Worm (Caenorhabditis elegans): ENCODE measurements around the gene F36D4.1.
"Not testable (repeated sequence)": the region's sequence is repeated elsewhere in the genome, so short reads cannot be mapped to it uniquely, and the experiment has no call there.

F36D4.1 gene

DNA sequence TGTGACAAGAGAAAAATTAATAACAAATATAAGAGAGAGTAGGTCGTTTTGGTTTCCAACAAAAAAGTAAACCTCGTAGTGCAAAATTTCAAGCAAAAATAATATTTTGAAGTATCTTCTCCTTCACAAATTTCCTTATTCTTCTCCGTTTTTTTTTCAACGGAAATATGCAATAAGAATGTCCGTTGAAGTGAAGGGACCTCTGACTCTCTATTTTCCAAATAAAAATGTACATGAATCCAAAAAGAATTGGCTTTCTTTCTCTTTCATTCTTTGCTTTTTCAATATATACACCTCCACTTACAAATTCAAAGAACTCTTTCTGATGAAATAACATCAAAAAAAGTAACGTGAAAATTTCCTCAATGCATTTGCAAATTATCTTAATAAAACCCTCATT lies at the start of gene F36D4.1:
Gene F36D4.1, plus strand, starts transcription at position 301 of the 400 bp plus-strand sequence.
- TF ChIP-seq him-1 (tag; optimal IDR thresholded peaks at IDR 0.05) (no peak), dao-5 (tag; optimal IDR thresholded peaks at IDR 0.05) (no peak), W03F9.2 (tag; optimal IDR thresholded peaks at IDR 0.05) (no peak)

- TF ChIP-seq W03F9.2 (tag; optimal IDR thresholded peaks at IDR 0.05) (no peak), dao-5 (tag; optimal IDR thresholded peaks at IDR 0.05) (no peak), him-1 (tag; optimal IDR thresholded peaks at IDR 0.05) (no peak)
Observed at ce11 chrV:9370986-9371385, 45.7 kb upstream of the F36D4.1 start, which contains the start of gene E02C12.6. Gene E02C12.6 (minus strand): TSS chrV:9371086.

ce11 chrV:9373473-9373872 lies 43.3 kb upstream of the F36D4.1 start, which contains the start of gene E02C12.8:
Gene E02C12.8 (minus strand): TSS chrV:9373613.
- TF ChIP-seq dao-5 (tag; optimal IDR thresholded peaks at IDR 0.05) (no peak), W03F9.2 (tag; optimal IDR thresholded peaks at IDR 0.05) (no peak), him-1 (tag; optimal IDR thresholded peaks at IDR 0.05) (no peak)

DNA sequence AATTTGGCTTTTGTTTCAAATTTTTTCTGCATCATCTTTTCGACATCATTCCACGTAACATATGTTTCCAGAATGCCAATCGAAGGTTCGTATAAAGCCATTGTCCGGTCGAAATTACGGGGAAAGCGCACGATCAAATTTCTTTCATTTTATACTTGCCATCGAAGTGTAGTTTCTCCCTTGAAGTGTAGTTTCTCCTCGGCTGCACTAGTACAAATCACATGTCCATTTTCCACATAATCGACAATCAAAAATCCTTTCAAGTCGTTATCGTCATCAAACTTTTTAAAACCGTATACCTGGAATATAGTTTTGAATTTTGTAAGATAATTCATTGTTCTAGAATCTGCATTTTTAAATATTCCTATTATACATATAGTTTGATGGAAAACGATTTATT lies 41.3 kb upstream of the F36D4.1 start, which contains the start of gene E02C12.9:
Gene E02C12.9, minus strand, starts transcription at position 101 of the 400 bp plus-strand sequence.
- no peak for TF ChIP-seq him-1 (tag; optimal IDR thresholded peaks at IDR 0.05)
- no peak for TF ChIP-seq W03F9.2 (tag; optimal IDR thresholded peaks at IDR 0.05)
- TF ChIP-seq dao-5 (tag; optimal IDR thresholded peaks at IDR 0.05): no peak

DNA sequence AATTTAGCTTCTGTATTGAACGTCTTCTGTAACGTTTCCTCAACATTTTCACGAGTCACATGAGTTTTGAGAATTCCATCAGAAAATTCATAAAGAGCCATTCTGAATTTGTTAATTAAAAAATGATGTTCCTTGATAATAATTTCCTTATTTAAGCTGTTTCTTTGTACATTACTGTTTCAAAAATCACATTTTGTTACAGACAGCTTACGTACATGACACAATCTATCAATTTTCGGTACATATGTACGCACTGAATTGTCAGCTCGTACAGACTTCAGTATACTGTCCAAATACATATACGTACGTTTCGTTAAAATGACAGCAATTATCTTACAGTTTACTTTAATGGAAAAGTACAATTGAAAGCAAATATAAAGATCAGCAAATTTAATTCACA lies 40.3 kb upstream of the F36D4.1 start, which contains the start of gene E02C12.19:
Gene E02C12.19, minus strand, starts transcription at position 101 of the 400 bp plus-strand sequence.
- no peak for TF ChIP-seq W03F9.2 (tag; optimal IDR thresholded peaks at IDR 0.05)
- no peak for TF ChIP-seq dao-5 (tag; optimal IDR thresholded peaks at IDR 0.05)
- no peak for TF ChIP-seq him-1 (tag; optimal IDR thresholded peaks at IDR 0.05)

ce11 chrV:9378335-9378734 lies 38.4 kb upstream of the F36D4.1 start, which contains the start of gene E02C12.10:
Gene E02C12.10 (minus strand): TSS chrV:9378409.
- TF ChIP-seq him-1 (tag; optimal IDR thresholded peaks at IDR 0.05): no peak
- no peak for TF ChIP-seq dao-5 (tag; optimal IDR thresholded peaks at IDR 0.05)
- TF ChIP-seq W03F9.2 (tag; optimal IDR thresholded peaks at IDR 0.05): no peak

DNA sequence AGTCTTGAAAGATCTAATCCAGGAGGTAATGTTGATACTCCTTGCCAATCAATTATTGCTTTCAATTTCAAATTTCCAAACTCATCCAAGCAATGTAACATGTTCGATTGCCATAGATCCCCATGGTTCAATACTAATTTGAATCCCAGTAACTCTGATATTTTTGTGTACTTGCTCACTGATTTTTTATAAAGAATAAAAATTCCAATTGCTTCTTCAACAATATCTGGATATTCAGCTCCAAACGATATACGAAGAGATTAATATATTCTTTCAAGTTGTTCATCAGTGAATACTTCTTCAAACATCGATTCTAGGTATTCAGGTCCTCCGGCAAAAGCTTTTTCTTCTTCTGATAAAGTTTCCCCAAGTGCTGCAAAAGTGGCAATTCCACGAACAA lies 36.9 kb upstream of the F36D4.1 start, which contains the start of gene E02C12.11:
Gene E02C12.11, minus strand, starts transcription at position 101 of the 400 bp plus-strand sequence.
- TF ChIP-seq dao-5, W03F9.2, him-1 (tag; optimal IDR thresholded peaks at IDR 0.05): not testable (repeated sequence)

DNA sequence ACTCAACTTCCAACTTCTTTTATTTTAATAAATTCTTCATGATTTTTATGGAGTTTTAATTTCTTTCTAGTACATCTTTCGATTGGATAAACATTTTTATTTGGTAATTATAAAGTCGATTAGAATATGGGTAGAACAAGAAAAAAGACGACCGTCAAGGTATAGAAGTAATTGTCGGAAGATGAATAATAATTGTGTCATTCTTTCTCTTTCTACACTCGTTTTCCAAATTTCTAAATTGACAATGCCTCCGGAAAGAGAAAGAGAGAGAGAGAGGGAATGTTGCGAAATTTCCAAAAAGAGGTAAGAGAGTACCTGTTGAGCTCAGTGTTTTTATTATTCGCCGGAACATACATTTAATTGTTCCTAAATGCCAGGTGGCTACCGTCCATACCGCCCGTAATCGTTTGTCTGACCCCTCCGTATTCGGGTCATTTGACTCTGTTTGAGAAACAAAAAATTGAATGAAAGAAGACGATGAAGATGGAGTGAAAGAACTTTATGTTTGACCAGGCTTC lies 34.8 kb upstream of the F36D4.1 start, which contains the start of gene E02C12.12:
Gene E02C12.12, minus strand, starts transcription at position 468 of the 518 bp plus-strand sequence.
- TF ChIP-seq W03F9.2 (tag; optimal IDR thresholded peaks at IDR 0.05): no peak
- no peak for TF ChIP-seq dao-5 (tag; optimal IDR thresholded peaks at IDR 0.05)
- no peak for TF ChIP-seq him-1 (tag; optimal IDR thresholded peaks at IDR 0.05)

ce11 chrV:9382538-9383328 lies 34.0 kb upstream of the F36D4.1 start:
- TF ChIP-seq dao-5 (tag; optimal IDR thresholded peaks at IDR 0.05) (no peak), W03F9.2 (tag; optimal IDR thresholded peaks at IDR 0.05) (peak; percentile 54), him-1 (tag; optimal IDR thresholded peaks at IDR 0.05) (no peak)

DNA sequence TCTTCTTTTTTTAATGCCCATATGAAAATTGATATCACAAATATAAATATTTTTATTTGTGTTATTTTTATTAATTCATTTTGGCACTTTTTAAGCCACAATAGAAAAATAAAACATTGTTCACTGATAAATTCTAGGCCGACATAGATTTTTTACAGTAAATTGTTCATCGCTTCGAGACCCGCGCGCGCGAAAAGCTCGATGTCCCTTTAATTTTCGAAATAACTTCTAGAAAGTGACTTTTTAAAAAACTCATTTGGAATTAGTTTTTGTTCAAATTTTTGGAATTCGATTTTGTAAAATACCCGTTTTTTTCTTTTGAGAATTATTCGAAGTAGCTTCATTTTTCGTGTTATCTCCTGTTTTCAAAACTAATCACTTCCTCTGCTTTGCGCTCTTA lies 32.4 kb upstream of the F36D4.1 start:
- TF ChIP-seq him-1 (tag; optimal IDR thresholded peaks at IDR 0.05) (no peak), dao-5 (tag; optimal IDR thresholded peaks at IDR 0.05) (no peak)

DNA sequence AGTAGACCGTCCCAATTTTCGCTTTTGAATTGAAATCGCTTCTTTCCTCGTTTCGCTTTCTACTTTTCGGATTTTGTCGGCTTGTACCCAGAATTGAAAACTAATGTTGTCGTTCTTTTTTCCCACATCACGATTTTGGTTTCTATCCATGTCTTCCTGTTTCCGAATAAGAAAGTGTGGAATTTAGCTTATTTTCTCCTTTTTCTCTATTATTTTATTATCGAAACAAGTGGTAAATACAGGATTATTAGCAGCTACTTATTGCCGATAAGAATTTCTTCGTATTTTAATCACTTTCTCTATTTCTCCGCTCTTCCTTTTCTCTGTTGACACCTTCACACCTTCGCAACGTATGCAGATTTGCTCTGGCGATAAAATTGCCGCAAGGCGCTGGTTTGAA lies 31.8 kb upstream of the F36D4.1 start:
- TF ChIP-seq him-1 (tag; optimal IDR thresholded peaks at IDR 0.05) (no peak), dao-5 (tag; optimal IDR thresholded peaks at IDR 0.05) (no peak), W03F9.2 (tag; optimal IDR thresholded peaks at IDR 0.05) (no peak)

ce11 chrV:9386143-9386542 lies 30.6 kb upstream of the F36D4.1 start, which contains the start of gene hum-2:
Gene hum-2 (plus strand): TSS chrV:9386175.
- TF ChIP-seq him-1 (tag; optimal IDR thresholded peaks at IDR 0.05) (no peak), dao-5 (tag; optimal IDR thresholded peaks at IDR 0.05) (no peak), W03F9.2 (tag; optimal IDR thresholded peaks at IDR 0.05) (no peak)

- TF ChIP-seq dao-5 (tag; optimal IDR thresholded peaks at IDR 0.05) (no peak), W03F9.2 (tag; optimal IDR thresholded peaks at IDR 0.05) (no peak), him-1 (tag; optimal IDR thresholded peaks at IDR 0.05) (no peak)
Observed at ce11 chrV:9391959-9392358, 24.8 kb upstream of the F36D4.1 start.
